Fruit fly (Drosophila melanogaster) whole organism, embryonic: ENCODE data around the gene GluProRS.

Experiments used
- CG12942 ChIP-seq: fragments of 200-800 bp; sonication (Bioruptor generic); optimal IDR thresholded peaks from 3 replicates; lab custom pipeline; 2016; ENCODE audit warnings: missing biosample characterization, missing genetic modification characterization
- CG14014 ChIP-seq: fragments of 200-800 bp; sonication (Bioruptor generic); IDR thresholded peaks from 2 replicates; pipeline ENCODE4 v1.3.6; 2022; ENCODE audit warnings: missing biosample characterization, missing genetic modification characterization
- CG14965 ChIP-seq: fragments of 200-800 bp; sonication (Bioruptor generic); optimal IDR thresholded peaks from 2 replicates; lab custom pipeline; 2016; ENCODE audit warnings: missing biosample characterization, missing genetic modification characterization, borderline replicate concordance
- CG1647 ChIP-seq: fragments of 200-800 bp; sonication (Bioruptor generic); optimal IDR thresholded peaks from 3 replicates; lab custom pipeline; 2016; ENCODE audit warnings: missing biosample characterization, missing genetic modification characterization
- CG9932 ChIP-seq: fragments of 200-800 bp; sonication (Bioruptor generic); IDR thresholded peaks from 2 replicates; pipeline ENCODE4 v1.3.6; 2022; ENCODE audit warnings: missing biosample characterization, missing genetic modification characterization
- CrebB ChIP-seq: fragments of 200-800 bp; sonication (Bioruptor generic); optimal IDR thresholded peaks from 3 replicates; lab custom pipeline; 2018; ENCODE audit warnings: missing biosample characterization, mild to moderate bottlenecking, missing genetic modification characterization
- Ssrp ChIP-seq: fragments of 200-800 bp; sonication (Bioruptor generic); optimal IDR thresholded peaks from 2 replicates; lab custom pipeline; 2018; ENCODE audit warnings: missing biosample characterization, mild to moderate bottlenecking, missing genetic modification characterization, moderate library complexity
- crc ChIP-seq: fragments of 200-800 bp; sonication (Bioruptor generic); optimal IDR thresholded peaks from 2 replicates; lab custom pipeline; 2016; ENCODE audit warnings: missing biosample characterization, missing genetic modification characterization
- row ChIP-seq: fragments of 200-800 bp; sonication (Bioruptor generic); IDR thresholded peaks from 3 replicates; pipeline ENCODE4 v1.3.6; 2022; ENCODE audit warnings: missing biosample characterization, missing genetic modification characterization
- slp2 ChIP-seq: fragments of 200-800 bp; sonication (Bioruptor generic); optimal IDR thresholded peaks from 2 replicates; lab custom pipeline; 2016; ENCODE audit warnings: missing biosample characterization, missing genetic modification characterization
- tin ChIP-seq: fragments of 200-800 bp; sonication (Bioruptor generic); optimal IDR thresholded peaks from 3 replicates; lab custom pipeline; 2016; ENCODE audit warnings: missing biosample characterization, missing genetic modification characterization
- usp ChIP-seq: fragments of >200 bp; optimal IDR thresholded peaks from 2 replicates; lab custom pipeline; 2017; ENCODE audit warnings: missing biosample characterization, missing genetic modification characterization

DNA sequence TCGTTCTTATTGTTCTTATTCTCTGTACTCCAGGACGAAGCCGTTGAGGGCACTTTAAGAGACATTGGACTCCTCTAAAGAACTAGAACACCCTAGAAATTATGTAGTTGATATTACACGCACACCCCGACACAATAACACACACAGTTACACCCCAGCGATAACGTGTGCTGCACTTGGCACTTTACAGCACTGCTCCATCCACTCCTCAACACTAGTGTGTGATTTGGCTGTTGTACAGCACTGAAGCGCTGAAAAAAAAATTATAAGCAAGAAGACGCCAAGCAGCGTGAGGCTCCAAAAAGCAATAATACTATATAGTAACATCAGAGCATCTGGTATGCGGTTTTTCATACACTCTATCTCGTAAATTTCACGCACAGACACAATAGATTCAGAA lies 2.7 kb upstream of the GluProRS start:
- TF ChIP-seq CG1647 (GFP tag; lab: Kevin White, UChicago) (no peak), usp (GFP tag; lab: Kevin White, UChicago) (no peak), CrebB (tag; lab: Kevin White, UChicago) (no peak), CG14014 (GFP tag; lab: Robert Waterston, UW) (no peak), slp2 (GFP tag; lab: Kevin White, UChicago) (no peak), Ssrp (tag; lab: Kevin White, UChicago) (no peak), CG12942 (no peak), tin (GFP tag; lab: Kevin White, UChicago) (no peak), row (no peak), CG9932 (GFP tag; lab: Robert Waterston, UW) (no peak), crc (GFP tag; lab: Kevin White, UChicago) (no peak), CG14965 (GFP tag; lab: Kevin White, UChicago) (no peak)
